Fruit fly (Drosophila melanogaster): Measurements from ENCODE around the gene bma.
A peak's percentile ranks its signal among the peaks of the same experiment; 100 is the strongest.

The bma gene

dm6 chr3L:9898355-9898754, 9.6 kb upstream of the bma start, which contains the start of the genes CG6707 and CG46387:
Gene CG6707, minus strand, starts transcription at chr3L:9898575.
Gene CG46387, plus strand, starts transcription at chr3L:9898626.
- TF ChIP-seq h (GFP tag; optimal IDR thresholded peaks at IDR 0.05): peak; percentile 1
- no peak for TF ChIP-seq dmrt93B (GFP tag; optimal IDR thresholded peaks at IDR 0.05)
- no peak for TF ChIP-seq lola (GFP tag; optimal IDR thresholded peaks at IDR 0.05)
- TF ChIP-seq ey (GFP tag; optimal IDR thresholded peaks at IDR 0.05): no peak
- no peak for TF ChIP-seq pan (optimal IDR thresholded peaks at IDR 0.05)
- no peak for TF ChIP-seq usp (GFP tag; optimal IDR thresholded peaks at IDR 0.05)
- no peak for TF ChIP-seq Jra (GFP tag; optimal IDR thresholded peaks at IDR 0.05)
- TF ChIP-seq Abd-B (GFP tag; optimal IDR thresholded peaks at IDR 0.05): no peak
- TF ChIP-seq br (GFP tag; optimal IDR thresholded peaks at IDR 0.05): no peak
- no peak for TF ChIP-seq Dfd (GFP tag; optimal IDR thresholded peaks at IDR 0.05)
- no peak for TF ChIP-seq woc (GFP tag; optimal IDR thresholded peaks at IDR 0.05)
- TF ChIP-seq Hr83 (GFP tag; optimal IDR thresholded peaks at IDR 0.05; ENCODE audit: poor library complexity, severe bottlenecking): peak; percentile 24
- peak; percentile 35 for TF ChIP-seq HLH106 (tag; optimal IDR thresholded peaks at IDR 0.05)
- TF ChIP-seq CG9705 (GFP tag; optimal IDR thresholded peaks at IDR 0.05): no peak
- TF ChIP-seq foxo (GFP tag; optimal IDR thresholded peaks at IDR 0.05): peak in 1 of 2 experiments; percentile 22
- no peak for TF ChIP-seq CrebA (GFP tag; optimal IDR thresholded peaks at IDR 0.05; ENCODE audit: borderline replicate concordance)
- TF ChIP-seq rgr (GFP tag; optimal IDR thresholded peaks at IDR 0.05): peak; percentile 55
- TF ChIP-seq Rel (GFP tag; optimal IDR thresholded peaks at IDR 0.05): no peak
- peak; percentile 58 for TF ChIP-seq Rel (tag; optimal IDR thresholded peaks at IDR 0.05)

dm6 chr3L:9899046-9899659, 8.8 kb upstream of the bma start, which contains the start of gene nudE:
Gene nudE, plus strand, starts transcription at chr3L:9899241.
- TF ChIP-seq foxo (GFP tag; optimal IDR thresholded peaks at IDR 0.05) (peak in 1 of 2 experiments; percentile 60), Myc (optimal IDR thresholded peaks at IDR 0.05) (no peak), lola (GFP tag; optimal IDR thresholded peaks at IDR 0.05) (no peak), rgr (GFP tag; optimal IDR thresholded peaks at IDR 0.05) (peak; percentile 53), sage (GFP tag; optimal IDR thresholded peaks at IDR 0.05) (no peak), Hr78 (GFP tag; optimal IDR thresholded peaks at IDR 0.05) (no peak), CrebA (GFP tag; optimal IDR thresholded peaks at IDR 0.05; ENCODE audit: borderline replicate concordance) (no peak), Abd-B (GFP tag; optimal IDR thresholded peaks at IDR 0.05) (no peak), jim (GFP tag; optimal IDR thresholded peaks at IDR 0.05) (no peak), CG9705 (GFP tag; optimal IDR thresholded peaks at IDR 0.05) (peak; percentile 20), woc (GFP tag; optimal IDR thresholded peaks at IDR 0.05) (peak; percentile 23), Vsx2 (GFP tag; optimal IDR thresholded peaks at IDR 0.05; ENCODE audit: partially characterized antibody) (no peak), dl (GFP tag; optimal IDR thresholded peaks at IDR 0.05; ENCODE audit: insufficient read depth in 1 of 2, partially characterized antibody in 2 of 2) (no peak), pan (optimal IDR thresholded peaks at IDR 0.05) (no peak), br (GFP tag; optimal IDR thresholded peaks at IDR 0.05) (peak; percentile 50), Hnf4 (GFP tag; optimal IDR thresholded peaks at IDR 0.05) (peak; percentile 43), HLH106 (tag; optimal IDR thresholded peaks at IDR 0.05) (peak; percentile 6), ey (GFP tag; optimal IDR thresholded peaks at IDR 0.05) (peak; percentile 30), sv (GFP tag; optimal IDR thresholded peaks at IDR 0.05) (peak; percentile 47), Jra (GFP tag; optimal IDR thresholded peaks at IDR 0.05) (no peak), Hr83 (GFP tag; optimal IDR thresholded peaks at IDR 0.05; ENCODE audit: poor library complexity, severe bottlenecking) (peak; percentile 48), psq (GFP tag; optimal IDR thresholded peaks at IDR 0.05) (no peak), dsf (GFP tag; optimal IDR thresholded peaks at IDR 0.05; ENCODE audit: borderline replicate concordance) (no peak), tai (GFP tag; optimal IDR thresholded peaks at IDR 0.05) (no peak), OdsH (GFP tag; optimal IDR thresholded peaks at IDR 0.05) (no peak), brk (GFP tag; optimal IDR thresholded peaks at IDR 0.05) (no peak), usp (GFP tag; optimal IDR thresholded peaks at IDR 0.05) (no peak), GATAd (GFP tag; optimal IDR thresholded peaks at IDR 0.05) (no peak), Mio (GFP tag; optimal IDR thresholded peaks at IDR 0.05) (no peak), fru (GFP tag; optimal IDR thresholded peaks at IDR 0.05) (no peak), CG32264 (GFP tag; optimal IDR thresholded peaks at IDR 0.05) (no peak), Dif (GFP tag; optimal IDR thresholded peaks at IDR 0.05; ENCODE audit: partially characterized antibody) (no peak), Sp1 (GFP tag; optimal IDR thresholded peaks at IDR 0.05) (no peak), N (GFP tag; optimal IDR thresholded peaks at IDR 0.05) (no peak), dmrt93B (GFP tag; optimal IDR thresholded peaks at IDR 0.05) (peak; percentile 2), Dfd (GFP tag; optimal IDR thresholded peaks at IDR 0.05) (no peak), h (GFP tag; optimal IDR thresholded peaks at IDR 0.05) (peak; percentile 65), Rel (GFP tag; optimal IDR thresholded peaks at IDR 0.05) (no peak), Rel (tag; optimal IDR thresholded peaks at IDR 0.05) (no peak)

All from whole organism, wandering third instar larva.